Worm (Caenorhabditis elegans) whole organism, L4 larva: ENCODE data around the gene K04C1.3.

ENCODE experiments used
- F10B5.3 ChIP-seq: sonication (generic microtip); optimal IDR thresholded peaks from 2 replicates; lab custom pipeline; 2016; ENCODE audit warnings: mild to moderate bottlenecking, missing genetic modification characterization, missing compliant biosample characterization
- F49E8.2 ChIP-seq: sonication (generic microtip); optimal IDR thresholded peaks from 2 replicates; lab custom pipeline; 2016; ENCODE audit warnings: missing compliant biosample characterization, mild to moderate bottlenecking, missing genetic modification characterization, borderline replicate concordance
- R02D3.7 ChIP-seq: fragments of 150-350 bp; sonication (generic microtip); optimal IDR thresholded peaks from 3 replicates; lab custom pipeline; 2014; ENCODE audit warnings: missing biosample characterization, missing genetic modification characterization
- T20F7.1 ChIP-seq: fragments of 200-800 bp; sonication (Bioruptor generic); optimal IDR thresholded peaks from 2 replicates; lab custom pipeline; 2018; ENCODE audit warnings: mild to moderate bottlenecking, missing genetic modification characterization, missing compliant biosample characterization
- T26A8.4 ChIP-seq: fragments of 200-800 bp; sonication (Bioruptor generic); IDR thresholded peaks from 2 replicates; pipeline ENCODE4 v1.3.6; 2022; ENCODE audit warnings: missing genetic modification characterization, missing compliant biosample characterization
- Y105C5A.15 ChIP-seq: fragments of 200-800 bp; sonication (Bioruptor generic); IDR thresholded peaks from 2 replicates; pipeline ENCODE4 v1.3.6; 2022; ENCODE audit warnings: missing genetic modification characterization, missing compliant biosample characterization
- ZK337.2 ChIP-seq: fragments of 200-800 bp; sonication (Bioruptor generic); IDR thresholded peaks from 2 replicates; pipeline ENCODE4 v1.3.6; 2022; ENCODE audit warnings: missing genetic modification reagents, missing genetic modification characterization, missing compliant biosample characterization
- ama-1 ChIP-seq: fragments of 150-350 bp; optimal IDR thresholded peaks from 2 replicates; lab custom pipeline; 2014; ENCODE audit warnings: inconsistent platforms, mixed read lengths
- arid-1 ChIP-seq: fragments of 200-800 bp; sonication (Bioruptor generic); conservative IDR thresholded peaks from 2 replicates; pipeline ENCODE4 v1.3.6; 2022; ENCODE audit warnings: missing genetic modification reagents, missing genetic modification characterization, missing compliant biosample characterization
- attf-4 ChIP-seq: sonication (generic microtip); optimal IDR thresholded peaks from 3 replicates; lab custom pipeline; 2017; ENCODE audit warnings: missing biosample characterization, missing genetic modification characterization
- ceh-20 ChIP-seq: fragments of 200-800 bp; sonication (Bioruptor generic); IDR thresholded peaks from 2 replicates; pipeline ENCODE4 v1.3.6; 2022; ENCODE audit warnings: missing genetic modification reagents, missing genetic modification characterization, missing compliant biosample characterization
- ceh-32 ChIP-seq: sonication (generic microtip); optimal IDR thresholded peaks from 2 replicates; lab custom pipeline; 2016; ENCODE audit warnings: mild to moderate bottlenecking, missing genetic modification characterization, missing compliant biosample characterization; ENCODE audit not compliant: poor library complexity
- ceh-44 ChIP-seq: fragments of 200-800 bp; sonication (Bioruptor generic); IDR thresholded peaks from 2 replicates; pipeline ENCODE4 v1.3.6; 2022; ENCODE audit warnings: missing genetic modification reagents, missing genetic modification characterization, missing compliant biosample characterization
- ctbp-1 ChIP-seq: fragments of 200-800 bp; sonication (Bioruptor generic); IDR thresholded peaks from 2 replicates; pipeline ENCODE4 v1.3.6; 2022; ENCODE audit warnings: missing genetic modification reagents, missing genetic modification characterization, missing compliant biosample characterization
- daf-16 ChIP-seq, 3 experiments: sonication (generic microtip); optimal IDR thresholded peaks; 2 replicates each; lab custom pipeline; 2016 to 2017; ENCODE audit warnings: missing genetic modification characterization in 3 of 3, missing genetic modification reagents in 3 of 3, mild to moderate bottlenecking in 2 of 3, missing compliant biosample characterization in 2 of 3, missing biosample characterization in 1 of 3, moderate library complexity in 1 of 3
- daf-19 ChIP-seq: fragments of 200-800 bp; sonication (Bioruptor generic); conservative IDR thresholded peaks from 2 replicates; pipeline ENCODE4 v1.3.6; 2022; ENCODE audit warnings: missing genetic modification characterization, missing compliant biosample characterization
- dpl-1 ChIP-seq: fragments of 150-350 bp; optimal IDR thresholded peaks from 2 replicates; lab custom pipeline; 2014; ENCODE audit warnings: missing biosample characterization, missing genetic modification reagents, missing genetic modification characterization
- dve-1 ChIP-seq: sonication (generic microtip); optimal IDR thresholded peaks from 2 replicates; lab custom pipeline; 2017; ENCODE audit warnings: antibody characterized with exemption, mild to moderate bottlenecking, missing genetic modification characterization, missing compliant biosample characterization; ENCODE audit not compliant: insufficient read depth
- egl-27 ChIP-seq: sonication (generic microtip); optimal IDR thresholded peaks from 3 replicates; lab custom pipeline; 2017; ENCODE audit warnings: missing biosample characterization, missing genetic modification reagents, missing genetic modification characterization
- fos-1 ChIP-seq: fragments of 150-350 bp; optimal IDR thresholded peaks from 2 replicates; lab custom pipeline; 2014; ENCODE audit warnings: missing biosample characterization, missing genetic modification characterization
- jun-1 ChIP-seq: fragments of 150-350 bp; optimal IDR thresholded peaks from 2 replicates; lab custom pipeline; 2014; ENCODE audit warnings: missing biosample characterization, missing genetic modification reagents, missing genetic modification characterization
- lim-7 ChIP-seq: fragments of 200-800 bp; sonication (Bioruptor generic); IDR thresholded peaks from 2 replicates; pipeline ENCODE4 v1.3.6; 2022; ENCODE audit warnings: missing genetic modification characterization, missing compliant biosample characterization
- lin-15B ChIP-seq: fragments of 150-350 bp; sonication (generic microtip); optimal IDR thresholded peaks from 3 replicates; lab custom pipeline; 2014; ENCODE audit warnings: missing biosample characterization, missing genetic modification characterization
- lin-29 ChIP-seq: fragments of 200-800 bp; sonication (Bioruptor generic); IDR thresholded peaks from 2 replicates; pipeline ENCODE4 v1.3.6; 2022; ENCODE audit warnings: missing genetic modification reagents, missing genetic modification characterization, missing compliant biosample characterization
- lin-39 ChIP-seq: fragments of 150-350 bp; optimal IDR thresholded peaks from 2 replicates; lab custom pipeline; 2014; ENCODE audit warnings: missing biosample characterization, missing genetic modification reagents, missing genetic modification characterization
- madf-9 ChIP-seq: fragments of 200-800 bp; sonication (Bioruptor generic); conservative IDR thresholded peaks from 2 replicates; pipeline ENCODE4 v1.3.6; 2022; ENCODE audit warnings: missing genetic modification reagents, missing genetic modification characterization, missing compliant biosample characterization
- nhr-102 ChIP-seq: sonication (generic microtip); optimal IDR thresholded peaks from 2 replicates; lab custom pipeline; 2016; ENCODE audit warnings: mild to moderate bottlenecking, missing genetic modification characterization, moderate library complexity, missing compliant biosample characterization
- nhr-41 ChIP-seq: fragments of 200-800 bp; sonication (Bioruptor generic); IDR thresholded peaks from 2 replicates; pipeline ENCODE4 v1.3.6; 2022; ENCODE audit warnings: missing genetic modification reagents, missing genetic modification characterization, missing compliant biosample characterization
- nhr-77 ChIP-seq: fragments of 150-350 bp; optimal IDR thresholded peaks from 2 replicates; lab custom pipeline; 2014; ENCODE audit warnings: missing biosample characterization, missing genetic modification characterization
- pha-4 ChIP-seq, 2 experiments: fragments of 150-350 bp in 1 of 2; fragments of 200-800 bp in 1 of 2; sonication (Bioruptor generic) in 1 of 2; IDR thresholded peaks in 1 of 2; optimal IDR thresholded peaks in 1 of 2; 2 replicates each; pipeline versions ENCODE4 v1.3.6 to Lab custom; 2014 to 2022; ENCODE audit warnings: missing genetic modification characterization in 2 of 2, missing genetic modification reagents in 2 of 2, missing biosample characterization in 1 of 2, missing compliant biosample characterization in 1 of 2
- snpc-1.2 ChIP-seq: fragments of 200-800 bp; sonication (Bioruptor generic); IDR thresholded peaks from 2 replicates; pipeline ENCODE4 v1.3.6; 2022; ENCODE audit warnings: missing genetic modification reagents, missing genetic modification characterization, missing compliant biosample characterization
- spr-1 ChIP-seq: sonication (generic microtip); optimal IDR thresholded peaks from 2 replicates; lab custom pipeline; 2016; ENCODE audit warnings: mild to moderate bottlenecking, missing genetic modification characterization, missing compliant biosample characterization
- unc-62 ChIP-seq, 3 experiments: fragments of 150-350 bp in 1 of 3; sonication (generic microtip); optimal IDR thresholded peaks in 2 of 3; peaks in 1 of 3; 1 replicate in 1 of 3; 2 replicates in 2 of 3; lab custom pipeline; 2014 to 2017; ENCODE audit warnings: missing biosample characterization in 3 of 3, missing genetic modification characterization in 3 of 3, missing genetic modification reagents in 3 of 3, missing genotype in 1 of 3
- ztf-7 ChIP-seq: fragments of 150-350 bp; optimal IDR thresholded peaks from 2 replicates; lab custom pipeline; 2014; ENCODE audit warnings: missing biosample characterization, missing genetic modification characterization

Gene K04C1.3

ce11 chrX:14281526-14281925 is 38.3 kb upstream of the K04C1.3 start, which contains the start of gene E02H4.2:
Gene E02H4.2 (minus strand): TSS chrX:14281626.
- TF ChIP-seq F10B5.3 (tag; lab: Kevin White, UChicago) (no peak), nhr-41 (GFP tag; lab: Robert Waterston, UW) (no peak), egl-27 (tag; lab: Kevin White, UChicago) (no peak), snpc-1.2 (GFP tag; lab: Robert Waterston, UW) (no peak), ctbp-1 (GFP tag; lab: Robert Waterston, UW) (no peak), Y105C5A.15 (no peak), ztf-7 (no peak), lin-29 (GFP tag; lab: Robert Waterston, UW) (no peak), dpl-1 (GFP tag; lab: Kevin White, UChicago) (no peak), attf-4 (no peak), lin-15B (tag; lab: Kevin White, UChicago) (no peak), daf-19 (GFP tag; lab: Robert Waterston, UW) (no peak), lim-7 (GFP tag; lab: Robert Waterston, UW) (no peak), F49E8.2 (tag; lab: Kevin White, UChicago) (no peak)
- TF ChIP-seq, all 104 proteins: peak for 0

ce11 chrX:14267781-14268180 is 24.6 kb upstream of the K04C1.3 start, which contains the start of gene del-1:
Gene del-1 (plus strand): TSS chrX:14268081.
- TF ChIP-seq madf-9 (GFP tag; lab: Robert Waterston, UW) = no peak
- TF ChIP-seq daf-16 (GFP tag; optimal IDR thresholded peaks at IDR 0.05; lab: Kevin White, UChicago) = no peak
- TF ChIP-seq daf-16 (tag; optimal IDR thresholded peaks at IDR 0.05; lab: Kevin White, UChicago) = no peak
- no peak for TF ChIP-seq ceh-20 (GFP tag; lab: Robert Waterston, UW)
- TF ChIP-seq lin-39 = no peak

ce11 chrX:14267170-14267569 is 24.0 kb upstream of the K04C1.3 start:
- TF ChIP-seq ama-1 (lab: Kevin White, UChicago) = no peak
- peak in 1 of 2 experiments; percentile 95 for TF ChIP-seq unc-62 (GFP tag; optimal IDR thresholded peaks at IDR 0.05 in 1 of 2; lab: Kevin White, UChicago)
- TF ChIP-seq unc-62 (tag; optimal IDR thresholded peaks at IDR 0.05; lab: Kevin White, UChicago) = no peak

DNA sequence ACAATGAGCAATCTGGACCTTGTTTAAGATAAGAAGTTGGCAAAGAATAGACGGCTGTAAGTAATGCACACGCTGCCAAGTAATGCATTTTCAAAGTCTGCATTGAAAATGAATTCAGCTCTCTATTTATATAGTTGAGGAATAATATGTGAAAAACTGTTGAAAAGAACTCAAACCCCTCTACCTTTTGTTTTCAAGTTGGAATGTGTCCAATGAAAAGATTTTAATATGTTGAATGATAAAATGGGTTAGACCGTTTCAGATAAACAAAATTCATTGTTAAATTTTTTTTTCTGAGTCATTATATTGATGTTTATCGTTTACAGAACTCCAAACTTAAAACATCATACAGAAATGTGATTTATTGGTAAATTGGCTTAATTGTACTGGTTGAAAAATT is 20.3 kb upstream of the K04C1.3 start, which contains the start of gene E02H4.8:
E02H4.8 (minus strand) TSS at position 101 of the 400 bp plus-strand sequence.
- TF ChIP-seq unc-62 (GFP tag; optimal IDR thresholded peaks at IDR 0.05 in 1 of 2; lab: Kevin White, UChicago) = peak in 1 of 2 experiments; percentile 41
- no peak for TF ChIP-seq unc-62 (tag; optimal IDR thresholded peaks at IDR 0.05; lab: Kevin White, UChicago)
- TF ChIP-seq pha-4 (GFP tag; IDR thresholded peaks at IDR 0.05; lab: Robert Waterston, UW) = no peak
- TF ChIP-seq pha-4 (tag; optimal IDR thresholded peaks at IDR 0.05; lab: Kevin White, UChicago) = no peak

- TF ChIP-seq fos-1 (no peak), ZK337.2 (no peak), R02D3.7 (no peak), spr-1 (tag; lab: Kevin White, UChicago) (no peak), jun-1 (no peak), T20F7.1 (no peak), ceh-44 (GFP tag; lab: Robert Waterston, UW) (no peak), arid-1 (GFP tag; lab: Robert Waterston, UW) (no peak), ceh-32 (no peak), T26A8.4 (GFP tag; lab: Robert Waterston, UW) (no peak), nhr-102 (tag; lab: Kevin White, UChicago) (no peak), nhr-77 (tag; lab: Kevin White, UChicago) (no peak), dve-1 (tag; lab: Kevin White, UChicago) (no peak)
These were observed 14.5 kb upstream of the K04C1.3 start, which contains the start of gene E02H4.4 for ce11 chrX:14257661-14258060. Gene E02H4.4 (plus strand): TSS chrX:14257961.
